Fruit fly (Drosophila melanogaster) S2 (cell line): ENCODE measurements around the gene CG3708.

Experiments used
- CG8478 ChIP-seq: fragments of >200 bp; optimal IDR thresholded peaks from 2 replicates; lab custom pipeline; 2018
- CTCF ChIP-seq, 2 experiments: fragments of >200 bp; optimal IDR thresholded peaks; 2 replicates each; lab custom pipeline; 2018

The CG3708 gene

DNA sequence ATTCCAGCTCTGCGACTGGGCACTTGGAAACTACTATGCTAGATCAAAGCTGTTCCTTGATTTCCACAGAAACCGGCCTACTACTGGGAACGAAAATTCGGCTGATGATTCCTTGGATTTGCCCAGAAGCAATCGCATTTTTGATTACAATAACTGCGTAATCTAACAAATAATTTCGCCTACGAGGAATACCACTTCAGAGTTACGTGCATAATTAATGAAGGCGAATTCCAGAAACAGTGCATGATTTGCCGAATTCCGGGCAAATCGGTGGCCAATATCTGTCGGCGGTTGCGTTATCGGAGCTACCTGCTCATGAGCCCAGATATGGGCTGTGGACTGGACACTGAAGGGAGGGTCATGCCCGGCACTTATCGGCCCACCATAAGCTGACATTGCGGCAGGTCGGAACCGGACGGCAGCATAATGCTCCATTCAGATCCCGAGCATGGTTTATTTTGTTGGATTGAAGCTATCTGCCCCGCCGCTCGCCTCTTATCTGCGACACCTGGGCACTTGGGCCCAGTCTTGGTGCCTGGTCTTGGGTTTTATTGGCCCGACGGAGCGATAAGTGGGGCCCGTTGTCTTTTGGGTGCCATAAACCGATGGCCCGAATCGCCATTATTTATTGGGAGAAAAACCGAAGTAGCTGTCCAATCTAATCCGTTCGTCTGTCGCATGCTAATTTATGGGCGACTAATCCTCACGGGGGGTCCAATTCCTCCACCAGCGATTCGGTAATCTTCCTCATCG is at the start of gene CG3708:
Gene CG3708 (minus strand): TSS at position 51 of the 753 bp plus-strand sequence.
- no peak for TF ChIP-seq CG8478 (lab: Kevin White, UChicago)
- no peak for TF ChIP-seq CTCF (optimal IDR thresholded peaks at IDR 0.05; lab: Kevin White, UChicago)

DNA sequence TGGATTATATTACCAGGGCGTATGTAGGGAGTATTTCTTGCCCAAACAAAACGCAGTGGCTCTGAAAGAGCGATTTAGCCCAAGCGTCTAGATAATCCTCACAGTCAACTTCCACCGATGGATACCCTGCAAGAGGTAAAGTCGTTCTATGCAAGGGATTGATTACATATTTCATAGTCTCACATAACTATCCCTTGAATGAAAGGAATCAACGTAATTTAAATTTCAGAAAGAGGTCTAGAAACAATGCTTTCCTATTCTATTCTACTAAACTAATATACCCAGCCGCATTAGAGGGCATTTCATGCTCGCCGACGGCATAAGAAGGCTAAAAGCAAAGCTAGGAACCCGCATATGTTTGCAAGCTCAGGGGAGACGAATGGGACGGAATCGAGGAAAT is 36.9 kb upstream of the CG3708 start:
- TF ChIP-seq CG8478 (lab: Kevin White, UChicago) (no peak), CTCF (optimal IDR thresholded peaks at IDR 0.05; lab: Kevin White, UChicago) (no peak)

- TF ChIP-seq CTCF (optimal IDR thresholded peaks at IDR 0.05; lab: Kevin White, UChicago) (no peak), CG8478 (lab: Kevin White, UChicago) (no peak)
Observed at dm6 chrX:964012-964411, 34.1 kb upstream of the CG3708 start.

DNA sequence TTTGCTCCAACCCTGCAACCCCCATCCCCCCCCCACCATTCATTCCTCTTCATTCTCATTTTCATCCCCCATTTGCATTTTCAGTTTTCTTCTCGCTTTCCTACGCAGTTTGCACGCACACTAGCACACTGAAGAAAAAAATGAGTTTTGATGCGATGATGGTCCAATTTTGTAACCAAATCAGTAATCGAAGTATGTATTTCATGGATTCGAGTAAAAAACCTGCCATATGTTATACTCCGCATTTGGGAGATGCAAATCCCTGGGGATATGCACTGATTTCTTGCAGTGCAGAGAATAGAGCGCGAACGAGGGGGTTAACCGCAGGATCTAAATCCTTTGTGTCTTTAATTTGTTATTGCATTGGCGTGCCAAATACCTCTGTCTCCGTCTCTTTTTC is 26.0 kb upstream of the CG3708 start:
- no peak for TF ChIP-seq CG8478 (lab: Kevin White, UChicago)
- no peak for TF ChIP-seq CTCF (optimal IDR thresholded peaks at IDR 0.05; lab: Kevin White, UChicago)

DNA sequence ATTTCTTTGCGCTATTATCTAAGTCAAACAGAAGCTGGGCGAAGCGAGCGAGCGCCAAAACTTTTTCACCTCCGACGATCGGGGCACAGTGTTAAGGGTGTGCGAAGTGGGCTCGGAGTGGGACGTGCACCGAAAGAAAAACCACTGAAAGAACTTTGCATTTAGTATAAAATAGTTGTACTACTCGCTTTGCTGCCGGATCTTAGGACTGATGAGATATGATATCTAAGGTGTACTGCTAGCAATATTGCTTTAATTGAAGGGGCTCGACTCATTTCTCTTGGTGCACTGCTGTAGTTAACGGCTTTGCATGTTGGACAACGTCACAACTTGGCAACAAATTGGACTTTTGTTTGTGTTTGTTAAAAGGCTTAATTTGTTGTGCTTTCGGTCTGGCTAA is 23.9 kb upstream of the CG3708 start:
- TF ChIP-seq CTCF (optimal IDR thresholded peaks at IDR 0.05; lab: Kevin White, UChicago) = no peak
- TF ChIP-seq CG8478 (lab: Kevin White, UChicago) = no peak

dm6 chrX:951800-952199 is 21.9 kb upstream of the CG3708 start, which contains the start of gene CG3690:
Gene CG3690, minus strand, starts transcription at chrX:951900.
- TF ChIP-seq CTCF (optimal IDR thresholded peaks at IDR 0.05; lab: Kevin White, UChicago) (no peak), CG8478 (lab: Kevin White, UChicago) (no peak)

dm6 chrX:948285-948556 is 18.3 kb upstream of the CG3708 start:
- TF ChIP-seq CG8478 (lab: Kevin White, UChicago) = no peak
- TF ChIP-seq CTCF (optimal IDR thresholded peaks at IDR 0.05; lab: Kevin White, UChicago) = no peak

DNA sequence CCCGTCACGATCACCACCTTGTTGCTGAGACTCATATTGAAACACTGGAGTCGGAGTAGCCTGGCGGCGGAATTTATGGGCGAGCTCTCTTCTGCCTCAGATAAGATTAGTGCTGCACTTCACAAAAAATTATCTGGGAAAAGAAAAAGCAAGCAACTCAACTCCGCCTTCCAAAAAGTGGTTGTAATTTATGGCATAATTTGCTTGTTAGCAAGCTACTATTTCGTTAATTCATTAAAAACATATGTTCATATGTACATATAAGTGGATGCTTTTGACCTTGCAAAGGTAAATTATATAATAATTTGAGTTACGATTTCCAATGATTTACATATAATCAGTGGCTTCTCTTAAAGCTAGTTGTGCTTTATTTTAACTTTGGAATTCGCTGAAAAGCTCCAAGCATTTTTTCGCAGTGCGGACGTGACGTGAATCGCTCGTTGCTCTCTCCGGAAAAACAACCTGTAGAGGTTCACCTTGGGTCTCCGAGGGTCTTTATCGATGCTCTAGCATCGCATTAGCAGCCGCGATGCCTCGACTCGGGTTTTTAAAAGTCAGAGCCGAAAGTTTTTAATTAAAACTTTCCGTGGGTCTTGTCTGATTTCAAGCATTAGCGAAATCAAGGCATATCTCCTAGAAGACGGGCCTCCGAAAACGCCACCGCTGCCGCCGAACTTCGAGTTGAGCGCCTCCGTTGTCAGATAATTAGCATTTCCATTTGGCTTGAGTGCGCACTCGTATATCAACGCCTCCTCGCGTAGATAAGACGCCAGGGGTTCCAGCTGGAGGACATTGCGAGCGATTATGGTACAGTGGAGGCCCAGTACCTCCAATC is 17.8 kb upstream of the CG3708 start, which contains the start of gene CG3699:
Gene CG3699 (minus strand): TSS at position 51 of the 835 bp plus-strand sequence.
- TF ChIP-seq CTCF (optimal IDR thresholded peaks at IDR 0.05; lab: Kevin White, UChicago) (no peak), CG8478 (lab: Kevin White, UChicago) (no peak)

- TF ChIP-seq CTCF (optimal IDR thresholded peaks at IDR 0.05; lab: Kevin White, UChicago) = no peak
- no peak for TF ChIP-seq CG8478 (lab: Kevin White, UChicago)
Observed at dm6 chrX:946162-946561, 16.3 kb upstream of the CG3708 start.

- TF ChIP-seq CTCF (optimal IDR thresholded peaks at IDR 0.05; lab: Kevin White, UChicago) (no peak), CG8478 (lab: Kevin White, UChicago) (no peak)
Observed at dm6 chrX:945446-946013, 15.6 kb upstream of the CG3708 start, which contains the start of gene CG3703. Gene CG3703, minus strand, starts transcription at chrX:945773.

DNA sequence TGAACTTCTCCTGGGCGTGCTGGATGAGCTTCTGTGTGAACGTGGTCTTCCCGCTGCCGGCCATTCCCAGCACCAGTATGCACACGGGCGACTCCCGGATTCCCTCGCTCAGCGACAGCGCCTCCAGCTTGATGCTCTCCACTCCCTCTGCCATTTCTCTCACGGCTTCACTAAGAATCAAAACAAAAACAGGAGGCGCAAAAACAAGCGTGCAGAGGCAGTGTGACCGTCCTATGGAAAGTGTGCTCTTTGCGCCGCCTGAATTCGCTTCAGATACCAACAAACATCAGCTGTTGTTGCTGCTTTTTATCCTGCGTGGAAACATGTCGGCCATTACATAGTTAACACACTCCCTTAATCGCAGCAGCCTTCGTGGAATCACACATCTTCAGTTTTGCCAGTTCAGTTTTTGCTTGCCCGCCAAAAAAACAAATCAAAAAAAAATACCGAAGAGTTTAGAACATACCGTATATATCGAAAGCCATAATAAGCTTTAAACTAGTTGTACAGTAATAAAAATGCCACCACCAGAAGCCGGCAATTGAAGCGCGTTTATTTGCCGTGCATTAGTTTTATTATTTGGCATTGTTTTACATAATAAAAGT is 10.8 kb upstream of the CG3708 start, which contains the start of the genes CG3704 and mus81:
Gene CG3704 (minus strand): TSS at position 226 of the 605 bp plus-strand sequence.
Gene mus81 (plus strand): TSS at position 496 of the 605 bp plus-strand sequence.
- TF ChIP-seq CG8478 (lab: Kevin White, UChicago) (no peak), CTCF (optimal IDR thresholded peaks at IDR 0.05; lab: Kevin White, UChicago) (no peak)

- TF ChIP-seq CG8478 (lab: Kevin White, UChicago) (no peak), CTCF (optimal IDR thresholded peaks at IDR 0.05; lab: Kevin White, UChicago) (no peak)
Observed at dm6 chrX:935901-936207, 6.0 kb upstream of the CG3708 start.

DNA sequence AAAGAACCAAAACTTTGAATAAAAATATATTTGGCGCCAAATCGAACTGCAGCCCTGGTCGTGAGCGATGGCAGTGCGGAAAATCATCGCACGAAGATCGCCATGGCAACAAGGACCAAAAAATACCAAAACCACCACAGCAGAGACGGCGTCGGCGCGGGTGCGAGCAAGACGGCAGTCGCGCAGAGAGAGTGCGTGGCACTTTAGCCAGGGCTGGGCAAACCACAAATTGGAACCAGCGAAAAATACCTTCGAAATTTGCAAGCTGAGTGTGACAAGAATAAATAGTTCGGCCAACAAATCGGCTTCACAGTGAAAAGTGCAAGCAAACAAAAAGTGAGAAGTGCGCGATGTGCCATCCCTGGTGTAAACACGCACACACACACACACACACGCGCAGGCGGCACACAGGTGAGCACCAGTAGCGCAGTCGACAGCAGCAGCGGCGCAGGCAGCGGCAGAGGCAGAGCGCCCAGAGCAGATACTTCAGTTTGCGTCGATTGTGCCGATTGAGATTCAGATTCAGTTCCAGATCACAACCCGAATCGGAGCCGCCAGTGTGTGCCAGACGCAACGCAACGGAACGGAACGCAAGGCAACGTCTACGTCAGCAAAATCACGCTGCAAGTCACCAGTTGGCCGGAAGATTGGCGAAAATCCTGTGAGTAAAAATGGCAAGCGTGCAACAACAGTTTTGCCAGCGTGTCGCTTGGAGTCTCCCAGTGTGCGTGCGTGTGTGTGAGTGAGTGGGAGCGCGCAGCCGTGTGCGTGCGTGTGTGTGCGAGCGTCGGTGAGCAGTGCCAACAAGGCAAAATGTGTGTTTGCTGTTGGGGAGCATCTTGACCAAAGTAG is 5.4 kb upstream of the CG3708 start, which contains the start of gene TRAM:
Gene TRAM (plus strand): TSS at position 184 of the 852 bp plus-strand sequence.
- TF ChIP-seq CG8478 (lab: Kevin White, UChicago) = no peak
- peak; percentile 24 to 54 for TF ChIP-seq CTCF (optimal IDR thresholded peaks at IDR 0.05; lab: Kevin White, UChicago)

DNA sequence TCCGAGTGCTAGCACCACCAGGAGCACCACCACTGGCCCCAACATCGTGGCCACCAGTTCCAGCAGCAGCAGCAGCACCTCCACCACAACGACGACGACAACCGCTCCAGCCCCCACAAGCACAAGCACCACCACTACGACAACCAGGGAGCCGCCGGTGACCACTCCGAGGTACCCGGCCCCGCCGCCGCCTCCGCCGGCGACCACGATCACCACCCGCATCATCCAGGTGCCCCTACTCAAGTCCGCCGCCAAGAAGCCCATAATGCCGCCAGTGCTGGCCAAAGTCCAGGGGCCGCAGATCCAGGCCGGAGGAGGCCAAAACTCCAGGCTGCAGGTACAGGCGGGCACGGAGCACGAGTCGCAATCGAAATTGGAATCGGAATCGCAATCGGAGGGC is 4.1 kb upstream of the CG3708 start:
- no peak for TF ChIP-seq CG8478 (lab: Kevin White, UChicago)
- TF ChIP-seq CTCF (optimal IDR thresholded peaks at IDR 0.05; lab: Kevin White, UChicago) = no peak
